Fruit fly (Drosophila melanogaster) whole organism, pupa: ENCODE results near the gene CG4291.
A peak's percentile ranks its signal among the peaks of the same experiment; 100 is the strongest.

Experiments
- CG10348 ChIP-seq: fragments of 200-800 bp; sonication (Bioruptor generic); IDR thresholded peaks from 2 replicates; pipeline ENCODE4 v1.3.6; 2022; ENCODE audit warnings: missing biosample characterization, missing genetic modification characterization
- CG12605 ChIP-seq: fragments of 200-800 bp; sonication (Bioruptor generic); IDR thresholded peaks from 2 replicates; pipeline ENCODE4 v1.3.6; 2022; ENCODE audit warnings: missing biosample characterization, missing genetic modification characterization
- CG13204 ChIP-seq: fragments of 200-800 bp; sonication (Bioruptor generic); optimal IDR thresholded peaks from 2 replicates; lab custom pipeline; 2018; ENCODE audit warnings: missing biosample characterization, mild to moderate bottlenecking, missing genetic modification characterization, moderate library complexity
- CG14655 ChIP-seq: fragments of 200-800 bp; sonication (Bioruptor generic); optimal IDR thresholded peaks from 3 replicates; lab custom pipeline; 2017; ENCODE audit warnings: mild to moderate bottlenecking, missing biosample characterization, missing genetic modification reagents, missing genetic modification characterization
- CG15710 ChIP-seq: fragments of 200-800 bp; sonication (Bioruptor generic); optimal IDR thresholded peaks from 2 replicates; lab custom pipeline; 2018; ENCODE audit warnings: missing biosample characterization, mild to moderate bottlenecking, missing genetic modification characterization, moderate library complexity
- CG17806 ChIP-seq: fragments of 200-800 bp; sonication (Bioruptor generic); optimal IDR thresholded peaks from 2 replicates; lab custom pipeline; 2018; ENCODE audit warnings: missing biosample characterization, mild to moderate bottlenecking, missing genetic modification characterization, moderate library complexity
- CG32121 ChIP-seq: fragments of 200-800 bp; sonication (Bioruptor generic); IDR thresholded peaks from 2 replicates; pipeline ENCODE4 v1.3.6; 2022; ENCODE audit warnings: missing biosample characterization, missing genetic modification characterization
- CG34367 ChIP-seq: fragments of 200-800 bp; sonication (Bioruptor generic); optimal IDR thresholded peaks from 2 replicates; lab custom pipeline; 2018; ENCODE audit warnings: missing biosample characterization, mild to moderate bottlenecking, missing genetic modification characterization
- CG4496 ChIP-seq: fragments of 200-800 bp; sonication (Bioruptor generic); IDR thresholded peaks from 3 replicates; pipeline ENCODE4 v1.3.6; 2022; ENCODE audit warnings: missing biosample characterization, missing genetic modification characterization
- CG8159 ChIP-seq: fragments of 200-800 bp; sonication (Bioruptor generic); optimal IDR thresholded peaks from 3 replicates; lab custom pipeline; 2018; ENCODE audit warnings: missing biosample characterization, mild to moderate bottlenecking, missing genetic modification characterization, moderate library complexity
- CG8301 ChIP-seq: fragments of 200-800 bp; sonication (Bioruptor generic); optimal IDR thresholded peaks from 2 replicates; lab custom pipeline; 2018; ENCODE audit warnings: missing biosample characterization, mild to moderate bottlenecking, missing genetic modification characterization
- CG9948 ChIP-seq: fragments of 200-800 bp; sonication (Bioruptor generic); optimal IDR thresholded peaks from 2 replicates; lab custom pipeline; 2018; ENCODE audit warnings: missing biosample characterization, mild to moderate bottlenecking, missing genetic modification characterization, moderate library complexity
- D1 ChIP-seq: fragments of 200-800 bp; sonication (Bioruptor generic); optimal IDR thresholded peaks from 2 replicates; lab custom pipeline; 2018; ENCODE audit warnings: missing biosample characterization, mild to moderate bottlenecking, missing genetic modification characterization, moderate library complexity
- EcR ChIP-seq: fragments of 200-800 bp; sonication (Bioruptor generic); optimal IDR thresholded peaks from 3 replicates; lab custom pipeline; 2019; ENCODE audit warnings: missing biosample characterization, missing genetic modification characterization, mild to moderate bottlenecking, moderate library complexity, missing genetic modification reagents
- Ets98B ChIP-seq: fragments of 200-800 bp; sonication (Bioruptor generic); IDR thresholded peaks from 2 replicates; pipeline ENCODE4 v1.3.6; 2022; ENCODE audit warnings: missing biosample characterization, missing genetic modification characterization
- Pif1A ChIP-seq: fragments of 200-800 bp; sonication (Bioruptor generic); optimal IDR thresholded peaks from 3 replicates; lab custom pipeline; 2016; ENCODE audit warnings: missing biosample characterization, missing genetic modification characterization
- Pif1B ChIP-seq: fragments of 200-800 bp; sonication (Bioruptor generic); optimal IDR thresholded peaks from 3 replicates; lab custom pipeline; 2016; ENCODE audit warnings: missing biosample characterization, missing genetic modification characterization
- Snoo ChIP-seq: fragments of 200-800 bp; sonication (Bioruptor generic); optimal IDR thresholded peaks from 3 replicates; lab custom pipeline; 2017; ENCODE audit warnings: missing biosample characterization, mild to moderate bottlenecking, missing genetic modification characterization, inconsistent platforms
- fd96Ca ChIP-seq: fragments of 200-800 bp; sonication (Bioruptor generic); IDR thresholded peaks from 3 replicates; pipeline ENCODE4 v1.3.6; 2022; ENCODE audit warnings: missing biosample characterization, missing genetic modification characterization
- gl ChIP-seq: fragments of 200-800 bp; sonication (Bioruptor generic); optimal IDR thresholded peaks from 2 replicates; lab custom pipeline; 2018; ENCODE audit warnings: missing biosample characterization, mild to moderate bottlenecking, missing genetic modification characterization
- rn ChIP-seq: fragments of 200-800 bp; sonication (Bioruptor generic); IDR thresholded peaks from 2 replicates; pipeline ENCODE4 v1.3.6; 2022; ENCODE audit warnings: missing biosample characterization, missing genetic modification characterization

The CG4291 gene

DNA sequence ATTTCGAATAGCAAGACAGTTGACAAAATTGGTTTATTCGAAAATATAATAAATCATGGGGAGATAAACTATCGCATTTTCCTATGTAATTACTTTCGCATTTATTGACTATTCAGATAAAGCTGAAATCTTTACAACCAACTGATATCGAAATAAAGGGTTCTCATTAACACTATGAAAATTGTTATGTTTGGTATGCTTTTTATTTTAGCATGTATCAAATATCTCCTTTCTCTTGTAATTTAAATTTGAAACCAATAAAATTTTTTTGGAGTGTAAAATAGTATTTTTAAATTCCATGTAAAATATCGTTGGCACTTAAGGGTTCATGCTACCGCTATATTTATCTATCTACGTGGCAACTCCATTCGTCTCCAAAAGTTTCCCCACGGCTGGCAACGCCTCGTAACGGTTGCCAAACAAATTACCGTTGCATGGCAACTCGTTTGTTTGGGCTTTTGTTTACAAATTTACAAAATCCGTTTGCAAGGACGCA, 2.6 kb upstream of the CG4291 start, which contains the start of gene CG13949:
CG13949 (plus strand) TSS at position 286 of the 496 bp plus-strand sequence.
- TF ChIP-seq CG13204 (GFP tag; lab: Kevin White, UChicago) (no peak), CG17806 (tag; lab: Kevin White, UChicago) (peak; percentile 43), rn (peak; percentile 40; the same call in 1 of the 2 replicates), D1 (tag; lab: Kevin White, UChicago) (no peak), CG15710 (tag; lab: Kevin White, UChicago) (peak; percentile 45), CG8301 (tag; lab: Kevin White, UChicago) (peak; percentile 16), Pif1A (no peak), CG9948 (tag; lab: Kevin White, UChicago) (peak; percentile 29), CG8159 (tag; lab: Kevin White, UChicago) (peak; percentile 29), Ets98B (GFP tag; lab: Robert Waterston, UW) (peak; percentile 53), CG4496 (GFP tag; lab: Robert Waterston, UW) (peak; percentile 81), CG10348 (GFP tag; lab: Robert Waterston, UW) (no peak), CG32121 (GFP tag; lab: Robert Waterston, UW) (peak; percentile 33; the same call in 1 of the 2 replicates), CG12605 (peak; percentile 42; the same call in 1 of the 2 replicates)
- TF ChIP-seq, all 21 proteins: peak for 10

DNA sequence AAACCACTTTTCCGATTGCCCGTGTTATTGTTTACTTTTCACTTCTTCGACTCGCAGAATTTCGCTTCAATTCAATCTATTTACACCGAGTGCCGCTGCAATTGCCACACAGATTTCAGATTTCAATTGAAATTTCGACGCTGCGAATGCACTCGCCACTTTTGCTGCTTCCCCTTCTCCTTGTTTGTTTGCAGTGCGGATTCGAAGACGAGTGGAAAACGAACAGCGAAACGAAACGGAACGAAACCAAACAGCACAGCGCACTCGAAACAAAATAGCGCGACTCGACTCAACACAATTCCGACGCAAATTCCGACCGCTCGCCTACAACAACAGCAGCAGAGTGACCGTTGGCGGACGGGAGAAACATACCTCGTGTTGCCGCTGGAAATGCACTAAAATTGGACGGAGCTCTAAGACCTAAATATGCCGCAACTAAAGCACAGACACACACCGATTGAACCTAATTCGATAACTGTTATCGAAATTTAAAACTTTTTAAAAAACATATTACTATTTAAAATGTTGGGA, 1.7 kb downstream of the CG4291 start, which contains the start of gene drongo:
drongo (minus strand) TSS at position 345 of the 531 bp plus-strand sequence.
- TF ChIP-seq CG10348 (GFP tag; lab: Robert Waterston, UW) = no peak
- peak; percentile 13 for TF ChIP-seq gl
- peak; percentile 64; the same call in 1 of the 2 replicates for TF ChIP-seq Ets98B (GFP tag; lab: Robert Waterston, UW)
- peak; percentile 48 for TF ChIP-seq CG13204 (GFP tag; lab: Kevin White, UChicago)
- peak; percentile 16; the same call in 1 of the 2 replicates for TF ChIP-seq CG32121 (GFP tag; lab: Robert Waterston, UW)
- TF ChIP-seq Pif1B (GFP tag; lab: Kevin White, UChicago) = no peak
- TF ChIP-seq EcR = peak; percentile 53
- TF ChIP-seq CG8301 (tag; lab: Kevin White, UChicago) = no peak
- no peak; the same call in 2 of the 3 replicates for TF ChIP-seq fd96Ca
- peak; percentile 7 for TF ChIP-seq CG15710 (tag; lab: Kevin White, UChicago)
- no peak for TF ChIP-seq CG17806 (tag; lab: Kevin White, UChicago)
- peak; percentile 14 for TF ChIP-seq Snoo
- no peak for TF ChIP-seq D1 (tag; lab: Kevin White, UChicago)
- no peak for TF ChIP-seq Pif1A
- TF ChIP-seq rn = no peak
- peak; percentile 7 for TF ChIP-seq CG8159 (tag; lab: Kevin White, UChicago)
- peak; percentile 77 for TF ChIP-seq CG12605
- peak; percentile 74 for TF ChIP-seq CG4496 (GFP tag; lab: Robert Waterston, UW)
- TF ChIP-seq CG34367 (tag; lab: Kevin White, UChicago) = no peak
- no peak for TF ChIP-seq CG9948 (tag; lab: Kevin White, UChicago)
- no peak for TF ChIP-seq CG14655 (GFP tag; lab: Kevin White, UChicago)

DNA sequence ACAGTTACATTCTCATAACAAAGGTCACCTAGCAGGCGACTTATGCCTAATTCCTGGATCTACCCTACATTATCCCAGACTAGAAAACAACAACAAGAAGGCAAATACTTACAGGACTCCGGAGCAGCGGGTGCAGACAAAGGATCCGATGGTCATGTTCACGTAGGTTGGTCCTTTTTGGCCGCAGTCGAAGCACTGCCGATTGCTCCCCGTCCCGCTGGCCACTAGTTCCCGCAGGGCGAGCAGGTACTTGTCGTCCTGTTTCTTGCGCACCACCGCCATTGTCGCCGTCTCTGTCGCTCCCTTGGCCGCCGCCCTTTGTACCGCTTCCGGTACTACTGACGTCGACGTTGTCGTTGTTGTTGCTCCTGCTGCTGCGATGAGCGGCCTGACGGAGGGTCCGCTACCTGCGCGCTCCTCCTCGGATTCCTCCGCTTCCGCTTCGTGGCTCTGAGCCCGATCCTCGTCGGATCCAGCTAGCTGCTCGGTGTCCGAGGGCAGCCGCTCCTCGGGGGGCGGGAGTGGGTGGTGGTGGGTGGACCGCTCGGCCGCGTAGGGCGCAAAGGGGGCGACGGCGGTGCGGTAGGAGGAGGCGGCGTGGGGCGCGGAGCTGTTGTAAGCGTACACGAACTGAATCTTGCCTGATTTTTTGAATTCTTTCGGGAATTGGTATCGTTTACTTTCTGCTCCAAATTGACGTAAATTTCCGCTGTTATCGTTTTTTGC, 2.6 kb downstream of the CG4291 start:
- TF ChIP-seq CG32121 (GFP tag; lab: Robert Waterston, UW) = no peak
- TF ChIP-seq Ets98B (GFP tag; lab: Robert Waterston, UW) = no peak
- TF ChIP-seq CG8159 (tag; lab: Kevin White, UChicago) = no peak
- TF ChIP-seq CG13204 (GFP tag; lab: Kevin White, UChicago) = peak; percentile 68

DNA sequence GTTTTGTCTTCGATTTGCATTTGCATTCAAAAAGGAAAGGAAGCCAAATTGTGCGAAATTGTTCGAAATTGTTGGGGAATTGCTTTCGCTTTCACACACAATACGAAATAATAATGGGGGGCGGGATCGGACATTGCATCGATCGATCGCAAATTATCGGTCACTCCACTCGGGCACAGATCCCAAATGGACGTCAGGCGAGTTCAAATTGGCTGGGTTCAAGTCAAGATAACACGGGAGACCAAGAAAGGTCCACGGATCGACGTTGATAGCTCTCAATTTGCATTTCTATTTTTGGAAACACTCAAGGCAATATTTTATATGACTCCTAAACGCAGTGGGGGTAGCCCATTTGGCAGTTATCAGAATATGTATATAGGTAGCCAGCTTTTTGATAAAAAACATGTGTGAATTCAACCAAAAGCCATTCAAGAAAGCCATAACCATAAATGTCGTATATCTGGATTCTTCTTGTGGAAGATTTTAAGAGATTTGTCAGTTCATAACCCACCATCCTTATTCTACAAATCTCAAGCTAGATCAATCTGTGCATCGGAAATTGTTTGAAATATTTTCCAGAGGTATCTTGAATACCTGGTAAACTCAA, 3.3 kb downstream of the CG4291 start:
- no peak for TF ChIP-seq CG14655 (GFP tag; lab: Kevin White, UChicago)
- TF ChIP-seq CG4496 (GFP tag; lab: Robert Waterston, UW) = no peak
- no peak for TF ChIP-seq CG34367 (tag; lab: Kevin White, UChicago)
- no peak for TF ChIP-seq CG17806 (tag; lab: Kevin White, UChicago)
- peak; percentile 43 for TF ChIP-seq EcR
- TF ChIP-seq CG15710 (tag; lab: Kevin White, UChicago) = no peak
- no peak for TF ChIP-seq CG8159 (tag; lab: Kevin White, UChicago)
- TF ChIP-seq, all 21 proteins: peak for 1

DNA sequence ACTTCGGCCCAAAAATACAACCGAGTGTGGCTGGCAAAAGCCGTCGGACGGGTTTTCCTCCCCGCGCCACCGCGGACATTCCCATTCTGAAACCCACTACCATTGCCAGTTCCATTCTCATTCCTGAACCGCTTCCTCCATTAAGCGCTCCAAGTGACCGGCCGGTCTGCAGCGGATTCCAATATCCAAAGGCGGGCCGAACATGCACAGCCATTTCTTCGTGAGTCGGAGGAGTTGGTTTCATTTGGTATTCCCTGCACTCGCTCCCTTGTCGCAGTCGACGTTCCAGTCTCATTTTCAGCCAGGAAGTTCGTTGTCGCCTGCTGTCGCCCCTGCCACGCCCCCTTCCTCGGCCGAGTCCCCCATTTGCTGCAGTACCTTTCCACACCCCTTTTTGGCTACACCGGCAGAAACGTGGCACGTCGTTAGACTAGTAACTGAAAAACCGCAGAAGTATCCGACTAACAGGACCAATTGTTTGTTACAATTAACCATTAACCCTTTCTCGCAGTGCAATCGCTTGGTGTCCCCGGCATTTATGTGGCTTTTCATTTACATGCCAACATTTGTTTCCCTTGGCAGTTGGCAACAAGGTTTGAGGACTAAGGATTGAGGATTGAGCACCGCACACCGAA, 4.4 kb downstream of the CG4291 start:
- TF ChIP-seq D1 (tag; lab: Kevin White, UChicago) = no peak
- peak; percentile 71 for TF ChIP-seq CG17806 (tag; lab: Kevin White, UChicago)
- TF ChIP-seq CG32121 (GFP tag; lab: Robert Waterston, UW) = no peak; the same call in 1 of the 2 replicates
- peak; percentile 79 for TF ChIP-seq Pif1A
- TF ChIP-seq CG15710 (tag; lab: Kevin White, UChicago) = peak; percentile 61
- peak; percentile 78 for TF ChIP-seq gl
- TF ChIP-seq Snoo = peak; percentile 80
- no peak for TF ChIP-seq CG10348 (GFP tag; lab: Robert Waterston, UW)
- TF ChIP-seq CG12605 = peak; percentile 42
- TF ChIP-seq CG34367 (tag; lab: Kevin White, UChicago) = peak; percentile 54
- TF ChIP-seq Pif1B (GFP tag; lab: Kevin White, UChicago) = peak; percentile 75
- peak; percentile 55 for TF ChIP-seq CG8301 (tag; lab: Kevin White, UChicago)
- TF ChIP-seq CG14655 (GFP tag; lab: Kevin White, UChicago) = peak; percentile 78
- peak; percentile 80 for TF ChIP-seq EcR
- peak; percentile 77 for TF ChIP-seq CG4496 (GFP tag; lab: Robert Waterston, UW)
- TF ChIP-seq rn = 0 out of 2 replicates have a peak, but pooled peaks have one; percentile 27
- peak; percentile 46; the same call in 1 of the 3 replicates for TF ChIP-seq fd96Ca
- TF ChIP-seq CG8159 (tag; lab: Kevin White, UChicago) = peak; percentile 72
- TF ChIP-seq Ets98B (GFP tag; lab: Robert Waterston, UW) = peak; percentile 51
- TF ChIP-seq CG9948 (tag; lab: Kevin White, UChicago) = peak; percentile 63
- TF ChIP-seq CG13204 (GFP tag; lab: Kevin White, UChicago) = peak; percentile 90
